Fruit fly (Drosophila melanogaster): ENCODE measurements around the gene CG7655.
A peak's percentile ranks its signal among the peaks of the same experiment; 100 is the strongest.

CG7655 gene

dm6 chr3R:17647444-17647843 lies 35.0 kb upstream of the CG7655 start, which contains the start of gene CG14322 (continued):
- TF ChIP-seq h (optimal IDR thresholded peaks at IDR 0.05) (no peak), HHEX (GFP tag; optimal IDR thresholded peaks at IDR 0.05) (no peak), exex (tag; optimal IDR thresholded peaks at IDR 0.05) (no peak), zen2 (GFP tag; IDR thresholded peaks at IDR 0.05; ENCODE audit: partially characterized antibody) (no peak), BEAF-32 (GFP tag; optimal IDR thresholded peaks at IDR 0.05) (peak; percentile 43), ewg (GFP tag; optimal IDR thresholded peaks at IDR 0.05) (no peak), CG18599 (GFP tag; optimal IDR thresholded peaks at IDR 0.05) (no peak), CG1603 (tag; optimal IDR thresholded peaks at IDR 0.05) (peak; percentile 53), Scr (GFP tag; IDR thresholded peaks at IDR 0.05; ENCODE audit: partially characterized antibody) (0 out of 2 replicates have a peak, but pooled peaks have one; percentile 33), Deaf1 (tag; optimal IDR thresholded peaks at IDR 0.05) (no peak), NK7.1 (GFP tag; optimal IDR thresholded peaks at IDR 0.05) (no peak), CG10321 (GFP tag; IDR thresholded peaks at IDR 0.05) (no peak), CG2678 (tag; optimal IDR thresholded peaks at IDR 0.05) (no peak), ttk (GFP tag; IDR thresholded peaks at IDR 0.05) (no peak), CG3847 (GFP tag; IDR thresholded peaks at IDR 0.05) (peak; percentile 48), NFAT (GFP tag; IDR thresholded peaks at IDR 0.05) (0 out of 2 replicates have a peak, but pooled peaks have one; percentile 30), CG33213 (GFP tag; optimal IDR thresholded peaks at IDR 0.05) (no peak), Rfx (GFP tag; IDR thresholded peaks at IDR 0.05) (no peak; the same call in 1 of the 2 replicates), Dip2 (GFP tag; IDR thresholded peaks at IDR 0.05) (no peak), btn (GFP tag; optimal IDR thresholded peaks at IDR 0.05) (no peak), knrl (GFP tag; IDR thresholded peaks at IDR 0.05; ENCODE audit: partially characterized antibody) (peak; percentile 29; the same call in 1 of the 3 replicates), abd-A (tag; optimal IDR thresholded peaks at IDR 0.05) (no peak), Bteb2 (GFP tag; optimal IDR thresholded peaks at IDR 0.05) (no peak), shn (GFP tag; optimal IDR thresholded peaks at IDR 0.05) (no peak), Fer2 (tag; optimal IDR thresholded peaks at IDR 0.05) (no peak), HLH54F (GFP tag; optimal IDR thresholded peaks at IDR 0.05) (no peak), CG7271 (tag; optimal IDR thresholded peaks at IDR 0.05) (no peak), Nf-YA (GFP tag; IDR thresholded peaks at IDR 0.05) (no peak), CG18476 (GFP tag; optimal IDR thresholded peaks at IDR 0.05) (no peak), Fer1 (GFP tag; optimal IDR thresholded peaks at IDR 0.05) (no peak), Sry-δ (GFP tag; optimal IDR thresholded peaks at IDR 0.05) (peak; percentile 30), CG1233 (GFP tag; optimal IDR thresholded peaks at IDR 0.05) (no peak), CG6765 (GFP tag; optimal IDR thresholded peaks at IDR 0.05) (no peak), pnt (GFP tag; optimal IDR thresholded peaks at IDR 0.05) (no peak), CG14860 (GFP tag; IDR thresholded peaks at IDR 0.05; ENCODE audit: partially characterized antibody) (no peak; the same call in 2 of the 3 replicates), sqz (GFP tag; optimal IDR thresholded peaks at IDR 0.05) (no peak), NC2β (GFP tag; optimal IDR thresholded peaks at IDR 0.05) (no peak), CG15479 (GFP tag; optimal IDR thresholded peaks at IDR 0.05) (peak; percentile 62), Ravus (GFP tag; IDR thresholded peaks at IDR 0.05) (no peak), CG3407 (GFP tag; optimal IDR thresholded peaks at IDR 0.05) (no peak), Mrtf (GFP tag; IDR thresholded peaks at IDR 0.05) (no peak), pros (GFP tag; optimal IDR thresholded peaks at IDR 0.05) (no peak), CG1792 (GFP tag; optimal IDR thresholded peaks at IDR 0.05) (no peak), amos (GFP tag; IDR thresholded peaks at IDR 0.05; ENCODE audit: partially characterized antibody) (peak; percentile 24; the same call in 1 of the 2 replicates), aop (GFP tag; IDR thresholded peaks at IDR 0.05) (no peak), E2f1 (GFP tag; IDR thresholded peaks at IDR 0.05) (no peak), ato (GFP tag; IDR thresholded peaks at IDR 0.05; ENCODE audit: partially characterized antibody) (no peak), danr (GFP tag; IDR thresholded peaks at IDR 0.05) (no peak), CG8765 (GFP tag; IDR thresholded peaks at IDR 0.05) (no peak), kni (GFP tag; optimal IDR thresholded peaks at IDR 0.05) (no peak), HmgZ (tag; optimal IDR thresholded peaks at IDR 0.05) (no peak)
